Worm (Caenorhabditis elegans) whole organism, L4/young adult: Measurements from ENCODE around the gene Y42G9A.2.

Experiments used
- W03F9.2 ChIP-seq: fragments of 150-350 bp; optimal IDR thresholded peaks from 2 replicates; lab custom pipeline; 2014; ENCODE audit warnings: missing biosample characterization, missing genetic modification characterization
- dao-5 ChIP-seq: sonication (generic microtip); optimal IDR thresholded peaks from 2 replicates; lab custom pipeline; 2016; ENCODE audit warnings: missing genotype, missing genetic modification characterization, moderate library complexity, missing compliant biosample characterization
- him-1 ChIP-seq: sonication (generic microtip); optimal IDR thresholded peaks from 2 replicates; lab custom pipeline; 2016; ENCODE audit warnings: missing genotype, missing genetic modification reagents, missing genetic modification characterization, missing compliant biosample characterization

DNA sequence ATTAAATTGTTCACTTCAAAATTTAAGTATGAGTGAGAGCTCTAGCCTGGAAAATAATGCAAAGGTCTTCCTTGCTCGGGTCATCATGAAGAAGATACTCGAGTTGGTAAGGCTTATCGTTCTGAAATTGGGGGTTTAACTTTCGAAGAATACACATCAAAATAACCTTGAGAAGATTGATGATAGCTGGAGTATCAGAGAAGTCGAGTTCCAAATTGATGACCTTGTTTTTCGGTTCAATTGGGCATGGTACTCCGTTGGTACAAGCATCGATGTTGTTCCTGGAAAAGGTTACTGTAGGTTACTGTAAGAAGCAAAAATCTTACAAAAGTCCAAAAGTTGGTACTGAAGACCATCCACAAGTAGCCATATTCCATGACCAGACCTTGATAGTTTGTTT lies 28.2 kb downstream of the Y42G9A.2 start:
- TF ChIP-seq dao-5 (tag; lab: Kevin White, UChicago) (no peak), him-1 (no peak), W03F9.2 (tag; lab: Kevin White, UChicago) (no peak)
